Worm (Caenorhabditis elegans) whole organism, L1 larva: ENCODE results near the gene rsp-4.

ENCODE experiments used
- ama-1 ChIP-seq: fragments of 150-350 bp; optimal IDR thresholded peaks from 2 replicates; lab custom pipeline; 2014
- fkh-10 ChIP-seq: sonication (generic microtip); optimal IDR thresholded peaks from 2 replicates; lab custom pipeline; 2017; ENCODE audit warnings: missing biosample characterization, missing genetic modification reagents, missing genetic modification characterization
- jun-1 ChIP-seq: fragments of 150-350 bp; optimal IDR thresholded peaks from 2 replicates; lab custom pipeline; 2014; ENCODE audit warnings: missing biosample characterization, missing genetic modification reagents, missing genetic modification characterization
- lin-13 ChIP-seq: fragments of 150-350 bp; optimal IDR thresholded peaks from 2 replicates; lab custom pipeline; 2014; ENCODE audit warnings: missing biosample characterization, missing genetic modification reagents, missing genetic modification characterization
- lir-3 ChIP-seq: sonication (generic microtip); optimal IDR thresholded peaks from 2 replicates; lab custom pipeline; 2016; ENCODE audit warnings: mild to moderate bottlenecking, missing genetic modification characterization, moderate library complexity, missing compliant biosample characterization; ENCODE audit not compliant: poor library complexity
- lsy-2 ChIP-seq, 2 experiments: fragments of 150-350 bp; optimal IDR thresholded peaks; 2 replicates each; lab custom pipeline; 2014; ENCODE audit warnings: missing biosample characterization in 2 of 2, missing genetic modification characterization in 2 of 2
- nhr-11 ChIP-seq: fragments of 150-350 bp; optimal IDR thresholded peaks from 2 replicates; lab custom pipeline; 2014; ENCODE audit warnings: missing biosample characterization, missing genetic modification characterization
- nhr-12 ChIP-seq: sonication (generic microtip); optimal IDR thresholded peaks from 2 replicates; lab custom pipeline; 2017; ENCODE audit warnings: missing biosample characterization, missing genetic modification characterization
- pag-3 ChIP-seq: sonication (generic microtip); optimal IDR thresholded peaks from 2 replicates; lab custom pipeline; 2017; ENCODE audit warnings: missing genetic modification characterization, mild to moderate bottlenecking, missing compliant biosample characterization, antibody characterized with exemption, borderline replicate concordance; ENCODE audit not compliant: insufficient read depth

DNA sequence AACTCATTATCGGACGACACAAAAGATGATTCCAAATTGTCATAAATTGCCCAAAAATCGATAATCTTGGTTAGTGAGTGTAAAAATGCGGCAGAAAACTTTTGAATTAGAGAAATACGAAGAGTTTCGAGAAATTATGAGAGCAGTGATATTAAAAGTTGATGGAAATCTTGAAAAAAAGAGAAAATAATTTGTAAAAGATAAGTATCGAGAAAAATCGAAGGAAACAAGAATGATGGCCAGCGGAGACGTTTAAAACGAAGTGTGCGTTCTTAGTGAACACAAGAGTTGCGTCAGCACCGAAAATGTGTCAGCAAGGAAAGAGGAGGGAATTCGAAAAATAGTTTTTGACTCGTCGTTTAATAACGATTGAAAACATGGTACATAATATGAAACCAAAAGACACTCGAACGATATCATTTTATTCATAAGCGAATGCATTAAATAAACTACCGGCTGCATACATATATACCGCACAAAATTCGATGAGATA lies 1.2 kb upstream of the rsp-4 start, which contains the start of gene ndx-6:
- TF ChIP-seq fkh-10 (GFP tag; lab: Kevin White, UChicago) (peak; percentile 46), lin-13 (GFP tag; lab: Kevin White, UChicago) (peak; percentile 77), lsy-2 (tag; optimal IDR thresholded peaks at IDR 0.05; lab: Kevin White, UChicago) (peak; percentile 90 to 92), ama-1 (lab: Kevin White, UChicago) (peak; percentile 75), nhr-11 (tag; lab: Kevin White, UChicago) (peak; percentile 64), nhr-12 (tag; lab: Kevin White, UChicago) (no peak), pag-3 (tag; lab: Kevin White, UChicago) (no peak), jun-1 (tag; lab: Kevin White, UChicago) (peak; percentile 80), lir-3 (tag; lab: Kevin White, UChicago) (peak; percentile 62)
